Worm (Caenorhabditis elegans): ENCODE measurements around the gene C06G3.8.

C06G3.8 gene

DNA sequence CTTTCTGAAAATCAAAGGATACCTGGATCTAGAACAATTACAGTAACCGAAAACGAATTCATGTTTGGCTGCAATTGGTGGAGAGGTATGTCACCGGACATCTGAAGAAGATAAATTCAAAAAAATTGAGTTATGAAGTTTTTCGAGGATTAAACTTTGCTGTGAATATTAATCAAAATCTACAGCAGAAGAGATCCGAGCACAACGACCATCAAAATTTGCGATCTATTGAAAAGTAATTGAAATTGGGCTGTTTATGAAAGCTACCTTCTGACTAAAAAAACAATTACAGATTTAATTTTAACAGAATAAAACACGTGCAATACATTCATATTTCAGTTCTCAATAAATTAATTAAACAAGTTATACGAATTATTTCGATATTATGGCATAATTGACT, at the start of gene C06G3.8:
Gene C06G3.8, minus strand, starts transcription at position 101 of the 400 bp plus-strand sequence.
- TF ChIP-seq madf-8 (GFP tag; conservative IDR thresholded peaks at IDR 0.05) (no peak), B0261.1 (tag; optimal IDR thresholded peaks at IDR 0.05) (no peak), ztf-22 (GFP tag; optimal IDR thresholded peaks at IDR 0.05) (no peak)

DNA sequence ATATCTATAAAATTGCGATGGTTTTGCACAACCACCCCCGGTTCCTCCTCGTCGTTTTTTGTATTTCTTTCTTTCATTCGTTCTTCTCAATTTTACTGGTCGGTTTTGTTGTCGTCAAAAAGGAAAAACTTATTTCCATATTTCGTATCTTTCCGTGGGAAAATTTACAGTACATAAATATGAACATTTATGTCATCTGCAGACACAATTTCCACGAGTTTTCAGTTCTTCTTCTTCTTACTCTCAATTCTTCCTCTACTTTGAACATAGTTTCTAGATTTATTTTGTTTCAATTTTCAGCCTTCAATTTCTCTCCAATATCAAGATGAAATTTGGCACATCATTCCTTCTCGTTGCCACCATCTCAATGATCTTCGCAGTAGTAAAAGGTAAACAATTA, 48.9 kb upstream of the C06G3.8 start, which contains the start of gene Y43B11AR.1:
Gene Y43B11AR.1, plus strand, starts transcription at position 301 of the 400 bp plus-strand sequence.
- TF ChIP-seq D2030.7 (GFP tag; IDR thresholded peaks at IDR 0.05) (no peak), pbrm-1 (GFP tag; IDR thresholded peaks at IDR 0.05) (no peak), madf-3 (GFP tag; IDR thresholded peaks at IDR 0.05) (no peak), ztf-22 (GFP tag; optimal IDR thresholded peaks at IDR 0.05) (no peak), attf-6 (GFP tag; IDR thresholded peaks at IDR 0.05) (no peak), F49E8.2 (tag; optimal IDR thresholded peaks at IDR 0.05; ENCODE audit: insufficient read depth) (no peak), ztf-25 (GFP tag; IDR thresholded peaks at IDR 0.05) (no peak)

ce11 chrIV:7075063-7075462, 42.7 kb upstream of the C06G3.8 start, which contains the start of gene srg-50:
TSS of gene srg-50 (minus strand) at chrIV:7075163.
- TF ChIP-seq F55B11.4 (tag; optimal IDR thresholded peaks at IDR 0.05; ENCODE audit: borderline replicate concordance, insufficient read depth): no peak
- TF ChIP-seq ets-4 (GFP tag; optimal IDR thresholded peaks at IDR 0.05): no peak

ce11 chrIV:7072110-7072509, 39.8 kb upstream of the C06G3.8 start, which contains the start of gene srg-48:
TSS of gene srg-48 (plus strand) at chrIV:7072410.
- TF ChIP-seq K11D2.4 (GFP tag; IDR thresholded peaks at IDR 0.05): no peak
- no peak for TF ChIP-seq lin-40 (tag; optimal IDR thresholded peaks at IDR 0.05)
- no peak for TF ChIP-seq zim-3 (tag; optimal IDR thresholded peaks at IDR 0.05)
- TF ChIP-seq rec-8 (tag; optimal IDR thresholded peaks at IDR 0.05): no peak
- no peak for TF ChIP-seq xnd-1 (tag; optimal IDR thresholded peaks at IDR 0.05)
- TF ChIP-seq snpc-3.4 (tag; optimal IDR thresholded peaks at IDR 0.05): no peak
- TF ChIP-seq F10E7.11 (tag; optimal IDR thresholded peaks at IDR 0.05): no peak
- no peak for TF ChIP-seq ZK185.1 (tag; optimal IDR thresholded peaks at IDR 0.05; ENCODE audit: poor library complexity, severe bottlenecking)
- TF ChIP-seq hmg-1.2 (GFP tag; IDR thresholded peaks at IDR 0.05): no peak

DNA sequence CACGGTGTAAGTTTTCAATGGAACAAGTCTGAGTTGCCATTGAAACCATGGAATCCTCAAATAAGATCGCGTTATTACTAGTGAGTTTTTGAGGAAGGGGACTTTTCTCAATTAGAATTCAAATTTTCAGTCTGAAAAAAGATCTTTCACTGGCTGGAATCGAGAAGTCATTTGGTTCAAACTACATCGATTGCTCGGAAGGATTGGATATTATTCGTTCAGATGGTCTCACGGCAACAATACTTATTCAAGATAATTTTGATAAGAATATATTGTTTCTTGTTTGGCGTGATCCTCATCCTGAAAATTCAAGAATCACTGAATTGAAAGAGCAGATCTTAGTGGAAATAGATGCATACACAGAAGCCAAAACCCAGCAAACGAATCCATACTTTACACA, 35.1 kb upstream of the C06G3.8 start:
- no peak for TF ChIP-seq egl-44 (GFP tag; IDR thresholded peaks at IDR 0.05)
- no peak for TF ChIP-seq mxl-1 (tag; optimal IDR thresholded peaks at IDR 0.05)
- no peak for TF ChIP-seq egl-18 (GFP tag; IDR thresholded peaks at IDR 0.05)
- TF ChIP-seq ztf-6 (GFP tag; IDR thresholded peaks at IDR 0.05): no peak
- TF ChIP-seq ztf-26 (tag; optimal IDR thresholded peaks at IDR 0.05): no peak
- no peak for TF ChIP-seq T26A5.8 (tag; optimal IDR thresholded peaks at IDR 0.05)
- TF ChIP-seq ceh-91 (GFP tag; IDR thresholded peaks at IDR 0.05): no peak
- no peak for TF ChIP-seq somi-1 (GFP tag; optimal IDR thresholded peaks at IDR 0.05)
- no peak for TF ChIP-seq D2030.7 (GFP tag; IDR thresholded peaks at IDR 0.05)
- TF ChIP-seq F22D6.2 (tag; optimal IDR thresholded peaks at IDR 0.05): no peak
- no peak for TF ChIP-seq mcd-1 (GFP tag; IDR thresholded peaks at IDR 0.05)
- TF ChIP-seq mes-4 (tag; optimal IDR thresholded peaks at IDR 0.05): no peak

DNA sequence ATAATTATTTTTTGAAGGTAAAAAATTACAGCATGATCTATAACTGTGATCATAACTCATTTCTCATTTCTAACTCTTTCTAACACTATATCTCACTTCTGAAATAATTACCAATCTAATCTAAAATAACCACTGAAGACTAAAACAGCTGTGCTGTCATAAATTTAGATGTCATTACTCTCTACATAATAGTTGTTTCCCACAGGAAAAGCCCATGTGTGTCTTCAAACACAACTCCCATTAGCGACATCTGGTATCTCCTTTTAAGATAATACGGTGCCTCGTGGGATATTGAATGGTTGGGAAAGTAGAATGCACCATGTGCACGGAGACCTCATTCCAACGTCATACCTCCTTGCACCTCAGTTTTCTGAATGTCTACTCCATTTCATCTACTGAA, 32.7 kb upstream of the C06G3.8 start, which contains the start of gene Y43B11AL.1:
Gene Y43B11AL.1, plus strand, starts transcription at position 301 of the 400 bp plus-strand sequence.
- no peak for TF ChIP-seq ztf-3 (GFP tag; optimal IDR thresholded peaks at IDR 0.05)
- no peak for TF ChIP-seq ets-4 (GFP tag; optimal IDR thresholded peaks at IDR 0.05)
- no peak for TF ChIP-seq repo-1 (tag; optimal IDR thresholded peaks at IDR 0.05)
- no peak for TF ChIP-seq unc-62 (GFP tag; optimal IDR thresholded peaks at IDR 0.05)
- no peak for TF ChIP-seq egl-44 (GFP tag; IDR thresholded peaks at IDR 0.05)
- TF ChIP-seq ceh-58 (GFP tag; IDR thresholded peaks at IDR 0.05): no peak
- TF ChIP-seq F52B5.7 (tag; optimal IDR thresholded peaks at IDR 0.05): no peak

All from whole organism, young adult.